Worm (Caenorhabditis elegans) whole organism, early embryonic: ENCODE measurements around the gene gei-18.

Experiments
- B0310.2 ChIP-seq: sonication (generic microtip); optimal IDR thresholded peaks from 2 replicates; lab custom pipeline; 2016; ENCODE audit warnings: mild to moderate bottlenecking, missing genetic modification characterization, missing compliant biosample characterization
- F13C5.2 ChIP-seq: sonication (generic microtip); optimal IDR thresholded peaks from 2 replicates; lab custom pipeline; 2017; ENCODE audit warnings: mild to moderate bottlenecking, missing genetic modification characterization, inconsistent platforms, missing compliant biosample characterization
- aly-1 ChIP-seq: sonication (generic microtip); optimal IDR thresholded peaks from 2 replicates; lab custom pipeline; 2016; ENCODE audit warnings: missing genetic modification characterization, missing compliant biosample characterization
- ama-1 ChIP-seq: fragments of 150-350 bp; optimal IDR thresholded peaks from 2 replicates; lab custom pipeline; 2014
- ceh-13 ChIP-seq: fragments of 200-800 bp; sonication (Bioruptor generic); optimal IDR thresholded peaks from 2 replicates; lab custom pipeline; 2018; ENCODE audit warnings: mild to moderate bottlenecking, missing genetic modification characterization, missing compliant biosample characterization
- ceh-36 ChIP-seq: sonication (generic microtip); optimal IDR thresholded peaks from 2 replicates; lab custom pipeline; 2016; ENCODE audit warnings: missing genetic modification characterization, inconsistent platforms, missing compliant biosample characterization
- ets-7 ChIP-seq: sonication (generic microtip); optimal IDR thresholded peaks from 2 replicates; lab custom pipeline; 2016; ENCODE audit warnings: missing genotype, missing genetic modification characterization, missing compliant biosample characterization
- flt-1 ChIP-seq: fragments of 200-800 bp; sonication (Bioruptor generic); IDR thresholded peaks from 2 replicates; pipeline ENCODE4 v1.3.6; 2022; ENCODE audit warnings: missing genetic modification characterization, missing compliant biosample characterization
- hmbx-1 ChIP-seq: sonication (generic microtip); optimal IDR thresholded peaks from 2 replicates; lab custom pipeline; 2016; ENCODE audit warnings: mild to moderate bottlenecking, missing genetic modification characterization, missing compliant biosample characterization
- hmg-4 ChIP-seq: fragments of 200-800 bp; sonication (Bioruptor generic); optimal IDR thresholded peaks from 2 replicates; lab custom pipeline; 2018; ENCODE audit warnings: mild to moderate bottlenecking, missing genetic modification characterization, missing compliant biosample characterization
- hnd-1 ChIP-seq: sonication (generic microtip); optimal IDR thresholded peaks from 2 replicates; lab custom pipeline; 2016; ENCODE audit warnings: missing genetic modification characterization, missing compliant biosample characterization
- pes-1 ChIP-seq: fragments of 200-800 bp; sonication (Bioruptor generic); IDR thresholded peaks from 2 replicates; pipeline ENCODE4 v1.3.6; 2022; ENCODE audit warnings: missing genetic modification reagents, missing genetic modification characterization, missing compliant biosample characterization
- sea-1 ChIP-seq: fragments of 200-800 bp; sonication (Bioruptor generic); conservative IDR thresholded peaks from 2 replicates; pipeline ENCODE4 v1.3.6; 2022; ENCODE audit warnings: missing genetic modification characterization, missing compliant biosample characterization
- tbx-11 ChIP-seq: fragments of 200-800 bp; sonication (Bioruptor generic); IDR thresholded peaks from 2 replicates; pipeline ENCODE4 v1.3.6; 2022; ENCODE audit warnings: missing genetic modification characterization, missing compliant biosample characterization
- tbx-37 ChIP-seq: fragments of 200-800 bp; sonication (Bioruptor generic); conservative IDR thresholded peaks from 2 replicates; pipeline ENCODE4 v1.3.6; 2022; ENCODE audit warnings: missing genetic modification reagents, missing genetic modification characterization, missing compliant biosample characterization
- tra-4 ChIP-seq: sonication (generic microtip); optimal IDR thresholded peaks from 2 replicates; lab custom pipeline; 2017; ENCODE audit warnings: missing genetic modification characterization, missing compliant biosample characterization

The gei-18 gene

ce11 chrIV:13941640-13942039 lies 40.7 kb downstream of the gei-18 start:
- TF ChIP-seq ceh-13 = no peak
- no peak for TF ChIP-seq aly-1 (tag; lab: Kevin White, UChicago)
- no peak for TF ChIP-seq ceh-36 (tag; lab: Kevin White, UChicago)
- no peak for TF ChIP-seq hnd-1 (tag; lab: Kevin White, UChicago)
- no peak for TF ChIP-seq pes-1 (GFP tag; lab: Robert Waterston, UW)
- no peak for TF ChIP-seq tra-4 (tag; lab: Kevin White, UChicago)
- no peak for TF ChIP-seq F13C5.2
- no peak for TF ChIP-seq tbx-37 (GFP tag; lab: Robert Waterston, UW)
- TF ChIP-seq B0310.2 = no peak
- TF ChIP-seq hmbx-1 (tag; lab: Kevin White, UChicago) = no peak

ce11 chrIV:13940847-13941246 lies 41.5 kb downstream of the gei-18 start:
- TF ChIP-seq pes-1 (GFP tag; lab: Robert Waterston, UW) (no peak), ama-1 (no peak), ets-7 (tag; lab: Kevin White, UChicago) (no peak), aly-1 (tag; lab: Kevin White, UChicago) (no peak), hmg-4 (GFP tag; lab: Kevin White, UChicago) (no peak), hnd-1 (tag; lab: Kevin White, UChicago) (no peak), flt-1 (no peak)

- TF ChIP-seq tra-4 (tag; lab: Kevin White, UChicago) = no peak
- TF ChIP-seq ceh-13 = no peak
- TF ChIP-seq F13C5.2 = no peak
- TF ChIP-seq sea-1 (GFP tag; lab: Robert Waterston, UW) = no peak
- TF ChIP-seq tbx-11 (GFP tag; lab: Robert Waterston, UW) = no peak
Measured at ce11 chrIV:13934086-13934485, 48.2 kb downstream of the gei-18 start, which contains the start of gene Y37A1A.4. Gene Y37A1A.4, plus strand, starts transcription at chrIV:13934386.
